Worm (Caenorhabditis elegans) whole organism, L4 larva: ENCODE data around the gene ZK899.5.

Experiments
- F26F4.8 ChIP-seq: fragments of 200-800 bp; sonication (Bioruptor generic); conservative IDR thresholded peaks from 2 replicates; pipeline ENCODE4 v1.3.6; 2022; ENCODE audit warnings: missing genetic modification characterization, missing compliant biosample characterization
- F44E2.7 ChIP-seq: fragments of 200-800 bp; sonication (Bioruptor generic); IDR thresholded peaks from 2 replicates; pipeline ENCODE4 v2.1.2; 2022; ENCODE audit warnings: missing genetic modification characterization, missing compliant biosample characterization
- F49E8.2 ChIP-seq: sonication (generic microtip); optimal IDR thresholded peaks from 2 replicates; lab custom pipeline; 2016; ENCODE audit warnings: missing compliant biosample characterization, mild to moderate bottlenecking, missing genetic modification characterization, borderline replicate concordance
- T20F7.1 ChIP-seq: fragments of 200-800 bp; sonication (Bioruptor generic); optimal IDR thresholded peaks from 2 replicates; lab custom pipeline; 2018; ENCODE audit warnings: mild to moderate bottlenecking, missing genetic modification characterization, missing compliant biosample characterization
- T26A8.4 ChIP-seq: fragments of 200-800 bp; sonication (Bioruptor generic); IDR thresholded peaks from 2 replicates; pipeline ENCODE4 v1.3.6; 2022; ENCODE audit warnings: missing genetic modification characterization, missing compliant biosample characterization
- Y105C5A.15 ChIP-seq: fragments of 200-800 bp; sonication (Bioruptor generic); IDR thresholded peaks from 2 replicates; pipeline ENCODE4 v1.3.6; 2022; ENCODE audit warnings: missing genetic modification characterization, missing compliant biosample characterization
- Y48G9A.11 ChIP-seq: fragments of 200-800 bp; sonication (Bioruptor generic); IDR thresholded peaks from 2 replicates; pipeline ENCODE4 v1.3.6; 2022; ENCODE audit warnings: missing genetic modification reagents, missing genetic modification characterization, missing compliant biosample characterization
- aly-2 ChIP-seq: sonication (generic microtip); optimal IDR thresholded peaks from 2 replicates; lab custom pipeline; 2018; ENCODE audit warnings: missing biosample characterization, missing genetic modification characterization
- attf-4 ChIP-seq: sonication (generic microtip); optimal IDR thresholded peaks from 3 replicates; lab custom pipeline; 2017; ENCODE audit warnings: missing biosample characterization, missing genetic modification characterization
- ceh-28 ChIP-seq: fragments of 150-350 bp; optimal IDR thresholded peaks from 2 replicates; lab custom pipeline; 2014; ENCODE audit warnings: missing biosample characterization, missing genetic modification reagents, missing genetic modification characterization
- ceh-62 ChIP-seq: sonication (generic microtip); optimal IDR thresholded peaks from 2 replicates; lab custom pipeline; 2017; ENCODE audit warnings: missing biosample characterization, missing genetic modification characterization
- ceh-82 ChIP-seq: sonication (generic microtip); optimal IDR thresholded peaks from 2 replicates; lab custom pipeline; 2017; ENCODE audit warnings: missing biosample characterization, missing genetic modification characterization
- ctbp-1 ChIP-seq: fragments of 200-800 bp; sonication (Bioruptor generic); IDR thresholded peaks from 2 replicates; pipeline ENCODE4 v1.3.6; 2022; ENCODE audit warnings: missing genetic modification reagents, missing genetic modification characterization, missing compliant biosample characterization
- daf-16 ChIP-seq, 3 experiments: sonication (generic microtip); optimal IDR thresholded peaks; 2 replicates each; lab custom pipeline; 2016 to 2017; ENCODE audit warnings: missing genetic modification characterization in 3 of 3, missing genetic modification reagents in 3 of 3, mild to moderate bottlenecking in 2 of 3, missing compliant biosample characterization in 2 of 3, missing biosample characterization in 1 of 3, moderate library complexity in 1 of 3
- daf-19 ChIP-seq: fragments of 200-800 bp; sonication (Bioruptor generic); conservative IDR thresholded peaks from 2 replicates; pipeline ENCODE4 v1.3.6; 2022; ENCODE audit warnings: missing genetic modification characterization, missing compliant biosample characterization
- daf-8 ChIP-seq: fragments of 200-800 bp; sonication (Bioruptor generic); IDR thresholded peaks from 2 replicates; pipeline ENCODE4 v1.3.6; 2022; ENCODE audit warnings: missing genetic modification characterization, missing compliant biosample characterization
- dmd-8 ChIP-seq: fragments of 200-800 bp; sonication (Bioruptor generic); IDR thresholded peaks from 2 replicates; pipeline ENCODE4 v1.3.6; 2022; ENCODE audit warnings: missing genetic modification characterization, missing compliant biosample characterization
- dmd-9 ChIP-seq: fragments of 200-800 bp; sonication (Bioruptor generic); IDR thresholded peaks from 2 replicates; pipeline ENCODE4 v1.3.6; 2022; ENCODE audit warnings: missing genetic modification reagents, missing genetic modification characterization, missing compliant biosample characterization
- duxl-1 ChIP-seq: sonication (generic microtip); optimal IDR thresholded peaks from 2 replicates; lab custom pipeline; 2016; ENCODE audit warnings: mild to moderate bottlenecking, missing genetic modification characterization, moderate library complexity, missing compliant biosample characterization; ENCODE audit not compliant: poor library complexity
- dve-1 ChIP-seq: sonication (generic microtip); optimal IDR thresholded peaks from 2 replicates; lab custom pipeline; 2017; ENCODE audit warnings: antibody characterized with exemption, mild to moderate bottlenecking, missing genetic modification characterization, missing compliant biosample characterization; ENCODE audit not compliant: insufficient read depth
- fos-1 ChIP-seq: fragments of 150-350 bp; optimal IDR thresholded peaks from 2 replicates; lab custom pipeline; 2014; ENCODE audit warnings: missing biosample characterization, missing genetic modification characterization
- gei-8 ChIP-seq: fragments of 200-800 bp; sonication (Bioruptor generic); optimal IDR thresholded peaks from 2 replicates; lab custom pipeline; 2018; ENCODE audit warnings: mild to moderate bottlenecking, missing genetic modification characterization, missing compliant biosample characterization
- hlh-30 ChIP-seq: sonication (generic microtip); optimal IDR thresholded peaks from 2 replicates; lab custom pipeline; 2017; ENCODE audit warnings: antibody characterized with exemption, mild to moderate bottlenecking, missing genetic modification characterization, missing compliant biosample characterization; ENCODE audit not compliant: insufficient read depth
- hmg-1.1 ChIP-seq: fragments of 200-800 bp; sonication (Bioruptor generic); IDR thresholded peaks from 2 replicates; pipeline ENCODE4 v1.3.6; 2022; ENCODE audit warnings: missing genetic modification reagents, missing genetic modification characterization, missing compliant biosample characterization
- lim-7 ChIP-seq: fragments of 200-800 bp; sonication (Bioruptor generic); IDR thresholded peaks from 2 replicates; pipeline ENCODE4 v1.3.6; 2022; ENCODE audit warnings: missing genetic modification characterization, missing compliant biosample characterization
- lin-15B ChIP-seq: fragments of 150-350 bp; sonication (generic microtip); optimal IDR thresholded peaks from 3 replicates; lab custom pipeline; 2014; ENCODE audit warnings: missing biosample characterization, missing genetic modification characterization
- lir-3 ChIP-seq: sonication (generic microtip); optimal IDR thresholded peaks from 2 replicates; lab custom pipeline; 2016; ENCODE audit warnings: mild to moderate bottlenecking, missing genetic modification characterization, missing compliant biosample characterization
- lsy-2 ChIP-seq, 2 experiments: fragments of 150-350 bp in 1 of 2; sonication (generic microtip) in 1 of 2; optimal IDR thresholded peaks; 2 replicates each; lab custom pipeline; 2014 to 2017; ENCODE audit warnings: missing biosample characterization in 2 of 2, missing genetic modification characterization in 2 of 2
- madf-5 ChIP-seq, 2 experiments: fragments of 200-800 bp; sonication (Bioruptor generic); IDR thresholded peaks; 2 replicates each; pipeline ENCODE4 v1.3.6; 2022; ENCODE audit warnings: missing compliant biosample characterization in 2 of 2, missing genetic modification characterization in 2 of 2
- madf-9 ChIP-seq: fragments of 200-800 bp; sonication (Bioruptor generic); conservative IDR thresholded peaks from 2 replicates; pipeline ENCODE4 v1.3.6; 2022; ENCODE audit warnings: missing genetic modification reagents, missing genetic modification characterization, missing compliant biosample characterization
- mdt-29 ChIP-seq: fragments of 200-800 bp; sonication (Bioruptor generic); IDR thresholded peaks from 2 replicates; pipeline ENCODE4 v1.3.6; 2022; ENCODE audit warnings: missing genetic modification reagents, missing genetic modification characterization, missing compliant biosample characterization
- mes-2 ChIP-seq: sonication (generic microtip); optimal IDR thresholded peaks from 2 replicates; lab custom pipeline; 2016; ENCODE audit warnings: missing genotype, mild to moderate bottlenecking, missing genetic modification characterization, missing compliant biosample characterization; ENCODE audit not compliant: poor library complexity, severe bottlenecking
- mxl-3 ChIP-seq: fragments of 200-800 bp; sonication (Bioruptor generic); optimal IDR thresholded peaks from 2 replicates; lab custom pipeline; 2018; ENCODE audit warnings: mild to moderate bottlenecking, missing genetic modification characterization, missing compliant biosample characterization
- nhr-111 ChIP-seq: fragments of 200-800 bp; sonication (Bioruptor generic); optimal IDR thresholded peaks from 2 replicates; lab custom pipeline; 2018; ENCODE audit warnings: mild to moderate bottlenecking, missing genetic modification characterization, missing compliant biosample characterization
- nhr-42 ChIP-seq: fragments of 200-800 bp; sonication (Bioruptor generic); IDR thresholded peaks from 2 replicates; pipeline ENCODE4 v1.3.6; 2022; ENCODE audit warnings: missing genetic modification characterization, missing compliant biosample characterization
- set-16 ChIP-seq: fragments of 200-800 bp; sonication (Bioruptor generic); IDR thresholded peaks from 2 replicates; pipeline ENCODE4 v1.3.6; 2022; ENCODE audit warnings: missing genetic modification reagents, missing genetic modification characterization, missing compliant biosample characterization
- snpc-1.2 ChIP-seq: fragments of 200-800 bp; sonication (Bioruptor generic); IDR thresholded peaks from 2 replicates; pipeline ENCODE4 v1.3.6; 2022; ENCODE audit warnings: missing genetic modification reagents, missing genetic modification characterization, missing compliant biosample characterization
- spr-3 ChIP-seq: fragments of 200-800 bp; sonication (Bioruptor generic); optimal IDR thresholded peaks from 2 replicates; lab custom pipeline; 2018; ENCODE audit warnings: mild to moderate bottlenecking, missing genetic modification characterization, missing compliant biosample characterization
- tag-97 ChIP-seq: fragments of 200-800 bp; sonication (Bioruptor generic); IDR thresholded peaks from 2 replicates; pipeline ENCODE4 v1.3.6; 2022; ENCODE audit warnings: missing genetic modification characterization, missing compliant biosample characterization
- unc-130 ChIP-seq: sonication (generic microtip); optimal IDR thresholded peaks from 2 replicates; lab custom pipeline; 2016; ENCODE audit warnings: missing genetic modification reagents, missing genetic modification characterization, missing compliant biosample characterization
- unc-62 ChIP-seq, 3 experiments: fragments of 150-350 bp in 1 of 3; sonication (generic microtip); optimal IDR thresholded peaks in 2 of 3; peaks in 1 of 3; 1 replicate in 1 of 3; 2 replicates in 2 of 3; lab custom pipeline; 2014 to 2017; ENCODE audit warnings: missing biosample characterization in 3 of 3, missing genetic modification characterization in 3 of 3, missing genetic modification reagents in 3 of 3, missing genotype in 1 of 3
- vab-7 ChIP-seq: fragments of 200-800 bp; sonication (Bioruptor generic); IDR thresholded peaks from 2 replicates; pipeline ENCODE4 v1.3.6; 2022; ENCODE audit warnings: missing genetic modification reagents, missing genetic modification characterization, missing compliant biosample characterization
- zag-1 ChIP-seq: fragments of 150-350 bp; optimal IDR thresholded peaks from 2 replicates; lab custom pipeline; 2014; ENCODE audit warnings: missing biosample characterization, missing genetic modification characterization
- zip-11 ChIP-seq: fragments of 200-800 bp; sonication (Bioruptor generic); IDR thresholded peaks from 2 replicates; pipeline ENCODE4 v1.3.6; 2022; ENCODE audit warnings: missing genetic modification characterization, missing compliant biosample characterization
- zip-2 ChIP-seq: fragments of 150-350 bp; optimal IDR thresholded peaks from 2 replicates; lab custom pipeline; 2014; ENCODE audit warnings: missing biosample characterization, missing genetic modification characterization
- ztf-11 ChIP-seq: fragments of 150-350 bp; optimal IDR thresholded peaks from 2 replicates; lab custom pipeline; 2014; ENCODE audit warnings: missing biosample characterization, missing genetic modification characterization

The ZK899.5 gene

ce11 chrX:9467573-9467972 lies 6.8 kb upstream of the ZK899.5 start (continued):
- TF ChIP-seq snpc-1.2 (GFP tag; lab: Robert Waterston, UW) (peak; percentile 92), hlh-30 (tag; lab: Kevin White, UChicago) (peak; percentile 73), gei-8 (GFP tag; lab: Kevin White, UChicago) (peak; percentile 81), F49E8.2 (tag; lab: Kevin White, UChicago) (peak; percentile 21), madf-5 (GFP tag; IDR thresholded peaks at IDR 0.05; lab: Robert Waterston, UW) (peak; percentile 75 to 87; a peak in 3 of 4 replicates), lim-7 (GFP tag; lab: Robert Waterston, UW) (peak; percentile 88), Y105C5A.15 (peak; percentile 15; the same call in 1 of the 2 replicates), tag-97 (GFP tag; lab: Robert Waterston, UW) (peak; percentile 68; the same call in 1 of the 2 replicates), daf-16 (GFP tag; optimal IDR thresholded peaks at IDR 0.05; lab: Kevin White, UChicago) (peak; percentile 70 to 74), daf-16 (tag; optimal IDR thresholded peaks at IDR 0.05; lab: Kevin White, UChicago) (no peak), zag-1 (tag; lab: Kevin White, UChicago) (no peak), mdt-29 (GFP tag; lab: Robert Waterston, UW) (no peak; the same call in none of the 2 replicates), dmd-8 (GFP tag; lab: Robert Waterston, UW) (no peak; the same call in 1 of the 2 replicates)
- TF ChIP-seq, all 104 proteins: peak for 67

ce11 chrX:9465722-9466132 lies 5.0 kb upstream of the ZK899.5 start:
- TF ChIP-seq unc-62 (GFP tag; optimal IDR thresholded peaks at IDR 0.05 in 1 of 2; lab: Kevin White, UChicago), result peak; percentile 83 to 99
- peak; percentile 87 for TF ChIP-seq unc-62 (tag; optimal IDR thresholded peaks at IDR 0.05; lab: Kevin White, UChicago)
- TF ChIP-seq zip-2 (tag; lab: Kevin White, UChicago), result peak; percentile 98
- peak; percentile 98 for TF ChIP-seq daf-19 (GFP tag; lab: Robert Waterston, UW)
- peak; percentile 82 for TF ChIP-seq ceh-82 (tag; lab: Kevin White, UChicago)
- TF ChIP-seq daf-8 (GFP tag; lab: Robert Waterston, UW), result 0 out of 2 replicates have a peak, but pooled peaks have one; percentile 76
- peak; percentile 99 for TF ChIP-seq nhr-42 (GFP tag; lab: Robert Waterston, UW)
- TF ChIP-seq Y105C5A.15, result peak; percentile 72
- TF ChIP-seq F26F4.8 (GFP tag; lab: Robert Waterston, UW), result no peak
- peak; percentile 71 for TF ChIP-seq Y48G9A.11 (GFP tag; lab: Robert Waterston, UW)
- TF ChIP-seq unc-130 (GFP tag; lab: Kevin White, UChicago), result peak; percentile 1
- peak; percentile 100 for TF ChIP-seq dve-1 (tag; lab: Kevin White, UChicago)
- peak; percentile 95 for TF ChIP-seq mxl-3 (GFP tag; lab: Kevin White, UChicago)
- TF ChIP-seq nhr-111 (GFP tag; lab: Kevin White, UChicago), result peak; percentile 3
- peak; percentile 61 for TF ChIP-seq attf-4 (tag; lab: Kevin White, UChicago)
- TF ChIP-seq zag-1 (tag; lab: Kevin White, UChicago), result peak; percentile 98
- peak; percentile 97 for TF ChIP-seq spr-3
- peak; percentile 94 to 98 for TF ChIP-seq lsy-2 (tag; optimal IDR thresholded peaks at IDR 0.05; lab: Kevin White, UChicago)
- peak; percentile 100 for TF ChIP-seq hmg-1.1 (GFP tag; lab: Robert Waterston, UW)
- peak; percentile 98 for TF ChIP-seq ctbp-1 (GFP tag; lab: Robert Waterston, UW)
- peak; percentile 35 for TF ChIP-seq aly-2 (tag; lab: Kevin White, UChicago)
- peak; percentile 98 for TF ChIP-seq vab-7 (GFP tag; lab: Robert Waterston, UW)
- TF ChIP-seq ztf-11 (tag; lab: Kevin White, UChicago), result peak; percentile 80
- peak; percentile 92 for TF ChIP-seq dmd-9 (GFP tag; lab: Robert Waterston, UW)
- TF ChIP-seq madf-5 (GFP tag; IDR thresholded peaks at IDR 0.05; lab: Robert Waterston, UW), result peak; percentile 75 to 95
- TF ChIP-seq snpc-1.2 (GFP tag; lab: Robert Waterston, UW), result peak; percentile 76
- no peak for TF ChIP-seq F44E2.7 (GFP tag; lab: Robert Waterston, UW)
- TF ChIP-seq duxl-1 (tag; lab: Kevin White, UChicago), result peak; percentile 99
- peak; percentile 97 for TF ChIP-seq ceh-28 (tag; lab: Kevin White, UChicago)
- TF ChIP-seq lir-3 (tag; lab: Kevin White, UChicago), result peak; percentile 95
- TF ChIP-seq T20F7.1 (GFP tag; lab: Kevin White, UChicago), result peak; percentile 93
- TF ChIP-seq zip-11 (GFP tag; lab: Robert Waterston, UW), result 0 out of 2 replicates have a peak, but pooled peaks have one; percentile 44
- peak; percentile 98 for TF ChIP-seq madf-9 (GFP tag; lab: Robert Waterston, UW)
- peak; percentile 92 for TF ChIP-seq fos-1 (tag; lab: Kevin White, UChicago)
- TF ChIP-seq T26A8.4 (GFP tag; lab: Robert Waterston, UW), result peak; percentile 100
- TF ChIP-seq mes-2, result peak; percentile 98
- TF ChIP-seq mdt-29 (GFP tag; lab: Robert Waterston, UW), result peak; percentile 95
- TF ChIP-seq set-16 (GFP tag; lab: Robert Waterston, UW), result no peak
- TF ChIP-seq tag-97 (GFP tag; lab: Robert Waterston, UW), result peak; percentile 92; the same call in 1 of the 2 replicates
- TF ChIP-seq ceh-62, result no peak
- peak; percentile 5 for TF ChIP-seq lin-15B (tag; lab: Kevin White, UChicago)
